Fruit fly (Drosophila melanogaster): ENCODE data around the gene Arpc3B.

Arpc3B gene

dm6 chrX:17091062-17091904, 14.4 kb downstream of the Arpc3B start, which contains the start of the genes CG16700 and CG4991 (continued):
- TF ChIP-seq CG8924 (tag; optimal IDR thresholded peaks at IDR 0.05) (peak; percentile 91), CG12219 (GFP tag; optimal IDR thresholded peaks at IDR 0.05) (no peak), CG7745 (tag; optimal IDR thresholded peaks at IDR 0.05) (no peak), CG10274 (GFP tag; optimal IDR thresholded peaks at IDR 0.05) (peak; percentile 41), cato (GFP tag; optimal IDR thresholded peaks at IDR 0.05; ENCODE audit: borderline replicate concordance) (no peak), CG17186 (GFP tag; optimal IDR thresholded peaks at IDR 0.05) (no peak), ATbp (GFP tag; optimal IDR thresholded peaks at IDR 0.05) (peak; percentile 39), h (optimal IDR thresholded peaks at IDR 0.05) (no peak), dmrt99B (tag; optimal IDR thresholded peaks at IDR 0.05) (peak; percentile 87), pros (GFP tag; optimal IDR thresholded peaks at IDR 0.05) (no peak), run (tag; optimal IDR thresholded peaks at IDR 0.05) (peak; percentile 61), HLHmδ (GFP tag; optimal IDR thresholded peaks at IDR 0.05) (no peak), CG15601 (tag; optimal IDR thresholded peaks at IDR 0.05) (peak; percentile 73), Hmx (GFP tag; optimal IDR thresholded peaks at IDR 0.05) (no peak), Eip74EF (GFP tag; optimal IDR thresholded peaks at IDR 0.05) (peak in 1 of 2 experiments; percentile 84), ro (GFP tag; IDR thresholded peaks at IDR 0.05) (peak; percentile 39; the same call in 1 of the 2 replicates), CG4820 (GFP tag; optimal IDR thresholded peaks at IDR 0.05) (peak; percentile 68), peb (GFP tag; IDR thresholded peaks at IDR 0.05) (0 out of 2 replicates have a peak, but pooled peaks have one; percentile 44), CG11247 (GFP tag; IDR thresholded peaks at IDR 0.05) (peak; percentile 55), CG34422 (GFP tag; IDR thresholded peaks at IDR 0.05) (peak; percentile 65; the same call in 1 of the 3 replicates), CG15696 (tag; optimal IDR thresholded peaks at IDR 0.05) (peak; percentile 78), lbe (GFP tag; optimal IDR thresholded peaks at IDR 0.05) (no peak), CG10979 (tag; optimal IDR thresholded peaks at IDR 0.05) (peak; percentile 82), CG3838 (GFP tag; optimal IDR thresholded peaks at IDR 0.05) (no peak), CG15011 (GFP tag; optimal IDR thresholded peaks at IDR 0.05) (peak; percentile 65), Lhr (GFP tag; optimal IDR thresholded peaks at IDR 0.05) (peak; percentile 5), abd-A (tag; optimal IDR thresholded peaks at IDR 0.05) (no peak), bbx (GFP tag; IDR thresholded peaks at IDR 0.05; ENCODE audit: partially characterized antibody) (no peak), CG43689 (GFP tag; IDR thresholded peaks at IDR 0.05) (no peak), BtbVII (GFP tag; optimal IDR thresholded peaks at IDR 0.05) (peak; percentile 84), CG6854 (GFP tag; optimal IDR thresholded peaks at IDR 0.05) (peak; percentile 72), yki (optimal IDR thresholded peaks at IDR 0.05) (no peak), row (GFP tag; IDR thresholded peaks at IDR 0.05) (peak; percentile 83), ind (GFP tag; optimal IDR thresholded peaks at IDR 0.05) (peak; percentile 50), Elba2 (GFP tag; optimal IDR thresholded peaks at IDR 0.05) (no peak), cg (GFP tag; optimal IDR thresholded peaks at IDR 0.05) (no peak), Nf-YC (tag; optimal IDR thresholded peaks at IDR 0.05) (peak; percentile 83), ato (GFP tag; IDR thresholded peaks at IDR 0.05; ENCODE audit: partially characterized antibody) (no peak), Sox102F (GFP tag; optimal IDR thresholded peaks at IDR 0.05) (peak; percentile 84), CG17359 (tag; optimal IDR thresholded peaks at IDR 0.05) (peak; percentile 70), zfh2 (GFP tag; optimal IDR thresholded peaks at IDR 0.05) (no peak), CG11695 (GFP tag; IDR thresholded peaks at IDR 0.05) (peak; percentile 74), TFAM (GFP tag; optimal IDR thresholded peaks at IDR 0.05) (no peak), CG18476 (GFP tag; optimal IDR thresholded peaks at IDR 0.05) (peak; percentile 43), odd (GFP tag; optimal IDR thresholded peaks at IDR 0.05) (peak; percentile 74), Dp (GFP tag; optimal IDR thresholded peaks at IDR 0.05) (no peak), Hand (GFP tag; optimal IDR thresholded peaks at IDR 0.05) (peak; percentile 67), CG12155 (GFP tag; optimal IDR thresholded peaks at IDR 0.05) (peak; percentile 66), CTCF (GFP tag; optimal IDR thresholded peaks at IDR 0.05) (peak; percentile 91)

All from whole organism, embryonic.